Worm (Caenorhabditis elegans): ENCODE measurements around the gene ulp-4.
A peak's percentile ranks its signal among the peaks of the same experiment; 100 is the strongest.

- peak; percentile 28 for TF ChIP-seq blmp-1 (tag; optimal IDR thresholded peaks at IDR 0.05; ENCODE audit: insufficient read depth)
- no peak for TF ChIP-seq lin-11 (tag; optimal IDR thresholded peaks at IDR 0.05)
- TF ChIP-seq nhr-21 (tag; optimal IDR thresholded peaks at IDR 0.05), result peak; percentile 55
- TF ChIP-seq nhr-25 (tag; optimal IDR thresholded peaks at IDR 0.05), result peak; percentile 59
- no peak for TF ChIP-seq unc-62 (GFP tag; optimal IDR thresholded peaks at IDR 0.05)
- peak; percentile 98 for TF ChIP-seq snpc-4 (tag; optimal IDR thresholded peaks at IDR 0.05)
- TF ChIP-seq ZK546.5 (tag; optimal IDR thresholded peaks at IDR 0.05), result no peak
- no peak for TF ChIP-seq ztf-1 (GFP tag; conservative IDR thresholded peaks at IDR 0.05)
- TF ChIP-seq nhr-237 (tag; optimal IDR thresholded peaks at IDR 0.05), result no peak
- TF ChIP-seq unc-39 (tag; optimal IDR thresholded peaks at IDR 0.05), result no peak
- TF ChIP-seq elt-1 (tag; optimal IDR thresholded peaks at IDR 0.05), result no peak
- no peak for TF ChIP-seq zag-1 (tag; optimal IDR thresholded peaks at IDR 0.05)
These were observed 38.2 kb upstream of the ulp-4 start for ce11 chrII:8091528-8091927.
